Fruit fly (Drosophila melanogaster) whole organism, embryonic: ENCODE data around the gene CG10589.

Experiments used
- Abd-B ChIP-seq: fragments of 200-800 bp; sonication (Bioruptor generic); optimal IDR thresholded peaks from 2 replicates; lab custom pipeline; 2018; ENCODE audit warnings: missing biosample characterization, mild to moderate bottlenecking, missing genetic modification characterization, moderate library complexity
- CG1024 ChIP-seq: fragments of 200-800 bp; sonication (Bioruptor generic); IDR thresholded peaks from 2 replicates; pipeline ENCODE4 v1.3.6; 2022; ENCODE audit warnings: missing biosample characterization, missing genetic modification characterization
- CG10462 ChIP-seq: fragments of 200-800 bp; sonication (Bioruptor generic); optimal IDR thresholded peaks from 2 replicates; lab custom pipeline; 2016; ENCODE audit warnings: missing biosample characterization, missing genetic modification characterization
- CG11085 ChIP-seq: fragments of 200-800 bp; sonication (Bioruptor generic); IDR thresholded peaks from 2 replicates; pipeline ENCODE4 v1.3.6; 2022; ENCODE audit warnings: missing biosample characterization, missing genetic modification characterization
- CG12744 ChIP-seq: fragments of 200-800 bp; sonication (Bioruptor generic); optimal IDR thresholded peaks from 2 replicates; lab custom pipeline; 2016; ENCODE audit warnings: missing biosample characterization, missing genetic modification characterization
- CG14014 ChIP-seq: fragments of 200-800 bp; sonication (Bioruptor generic); IDR thresholded peaks from 2 replicates; pipeline ENCODE4 v1.3.6; 2022; ENCODE audit warnings: missing biosample characterization, missing genetic modification characterization
- CG15269 ChIP-seq: fragments of 200-800 bp; sonication (Bioruptor generic); optimal IDR thresholded peaks from 2 replicates; lab custom pipeline; 2018; ENCODE audit warnings: missing biosample characterization, mild to moderate bottlenecking, missing genetic modification characterization, moderate library complexity
- CG1603 ChIP-seq: fragments of 200-800 bp; sonication (Bioruptor generic); optimal IDR thresholded peaks from 2 replicates; lab custom pipeline; 2019; ENCODE audit warnings: missing biosample characterization, mild to moderate bottlenecking, missing genetic modification characterization, moderate library complexity
- CG32772 ChIP-seq: fragments of 200-800 bp; sonication (Bioruptor generic); IDR thresholded peaks from 2 replicates; pipeline ENCODE4 v1.3.6; 2022; ENCODE audit warnings: missing biosample characterization, missing genetic modification characterization
- CG33557 ChIP-seq: fragments of 200-800 bp; sonication (Bioruptor generic); optimal IDR thresholded peaks from 2 replicates; lab custom pipeline; 2019; ENCODE audit warnings: missing biosample characterization, mild to moderate bottlenecking, missing genetic modification characterization, moderate library complexity
- CG34376 ChIP-seq: fragments of 200-800 bp; sonication (Bioruptor generic); optimal IDR thresholded peaks from 2 replicates; lab custom pipeline; 2018; ENCODE audit warnings: missing biosample characterization, mild to moderate bottlenecking, missing genetic modification characterization
- CG3838 ChIP-seq: fragments of 200-800 bp; sonication (Bioruptor generic); optimal IDR thresholded peaks from 3 replicates; lab custom pipeline; 2016; ENCODE audit warnings: missing biosample characterization, missing genetic modification characterization
- CG4424 ChIP-seq: fragments of 200-800 bp; sonication (Bioruptor generic); optimal IDR thresholded peaks from 3 replicates; lab custom pipeline; 2016; ENCODE audit warnings: missing biosample characterization, missing genetic modification characterization
- CG5180 ChIP-seq: fragments of 200-800 bp; sonication (Bioruptor generic); optimal IDR thresholded peaks from 3 replicates; lab custom pipeline; 2017; ENCODE audit warnings: missing biosample characterization, missing genetic modification characterization, mild to moderate bottlenecking, moderate library complexity, missing genetic modification reagents
- CG5245 ChIP-seq: fragments of 200-800 bp; sonication (Bioruptor generic); optimal IDR thresholded peaks from 3 replicates; lab custom pipeline; 2016; ENCODE audit warnings: missing biosample characterization, missing genetic modification characterization
- CG6765 ChIP-seq: fragments of 200-800 bp; sonication (Bioruptor generic); optimal IDR thresholded peaks from 3 replicates; lab custom pipeline; 2017; ENCODE audit warnings: missing biosample characterization, mild to moderate bottlenecking, missing genetic modification characterization
- CG6791 ChIP-seq: fragments of 200-800 bp; sonication (Bioruptor generic); IDR thresholded peaks from 3 replicates; pipeline ENCODE4 v1.3.6; 2022; ENCODE audit warnings: missing biosample characterization, missing genetic modification characterization; ENCODE audit not compliant: partially characterized antibody
- CG6813 ChIP-seq: fragments of 200-800 bp; sonication (Bioruptor generic); optimal IDR thresholded peaks from 2 replicates; lab custom pipeline; 2017; ENCODE audit warnings: missing biosample characterization, missing genetic modification characterization, mild to moderate bottlenecking, moderate library complexity, missing genetic modification reagents
- CG7556 ChIP-seq: fragments of 200-800 bp; sonication (Bioruptor generic); optimal IDR thresholded peaks from 2 replicates; lab custom pipeline; 2017; ENCODE audit warnings: missing biosample characterization, mild to moderate bottlenecking, missing genetic modification characterization
- CG7786 ChIP-seq: fragments of 200-800 bp; sonication (Bioruptor generic); optimal IDR thresholded peaks from 2 replicates; lab custom pipeline; 2016; ENCODE audit warnings: missing biosample characterization, missing genetic modification characterization
- CG8478 ChIP-seq: fragments of >200 bp; optimal IDR thresholded peaks from 2 replicates; lab custom pipeline; 2018
- CG9609 ChIP-seq: fragments of 200-800 bp; sonication (Bioruptor generic); optimal IDR thresholded peaks from 3 replicates; lab custom pipeline; 2016; ENCODE audit warnings: missing biosample characterization, missing genetic modification characterization
- CG9932 ChIP-seq: fragments of 200-800 bp; sonication (Bioruptor generic); IDR thresholded peaks from 2 replicates; pipeline ENCODE4 v1.3.6; 2022; ENCODE audit warnings: missing biosample characterization, missing genetic modification characterization
- ERR ChIP-seq: fragments of 200-800 bp; sonication (Bioruptor generic); optimal IDR thresholded peaks from 2 replicates; lab custom pipeline; 2016; ENCODE audit warnings: missing biosample characterization, missing genetic modification characterization
- Kr ChIP-seq: fragments of 200-800 bp; sonication (Bioruptor generic); optimal IDR thresholded peaks from 2 replicates; lab custom pipeline; 2017; ENCODE audit warnings: missing biosample characterization, mild to moderate bottlenecking, missing genetic modification characterization
- MESR4 ChIP-seq: fragments of 200-800 bp; sonication (Bioruptor generic); optimal IDR thresholded peaks from 2 replicates; lab custom pipeline; 2018; ENCODE audit warnings: missing biosample characterization, mild to moderate bottlenecking, missing genetic modification characterization, moderate library complexity
- Nf-YA ChIP-seq: fragments of 200-800 bp; sonication (Bioruptor generic); IDR thresholded peaks from 2 replicates; pipeline ENCODE4 v1.3.6; 2022; ENCODE audit warnings: missing biosample characterization, missing genetic modification characterization
- Xbp1 ChIP-seq: fragments of 200-800 bp; sonication (Bioruptor generic); optimal IDR thresholded peaks from 3 replicates; lab custom pipeline; 2016; ENCODE audit warnings: missing biosample characterization, mild to moderate bottlenecking, missing genetic modification characterization
- az2 ChIP-seq: fragments of 200-800 bp; sonication (Bioruptor generic); optimal IDR thresholded peaks from 3 replicates; lab custom pipeline; 2016; ENCODE audit warnings: missing biosample characterization, missing genetic modification characterization
- bsh ChIP-seq, 2 experiments: fragments of 200-800 bp; sonication (Bioruptor generic); optimal IDR thresholded peaks; 2 replicates each; lab custom pipeline; 2017 to 2018; ENCODE audit warnings: mild to moderate bottlenecking in 2 of 2, missing biosample characterization in 2 of 2, missing genetic modification characterization in 2 of 2, moderate library complexity in 1 of 2
- chn ChIP-seq: fragments of 200-800 bp; sonication (Bioruptor generic); optimal IDR thresholded peaks from 2 replicates; lab custom pipeline; 2016; ENCODE audit warnings: missing biosample characterization, missing genetic modification characterization
- dati ChIP-seq: fragments of 200-800 bp; sonication (Bioruptor generic); IDR thresholded peaks from 2 replicates; pipeline ENCODE4 v1.3.6; 2022; ENCODE audit warnings: missing biosample characterization, missing genetic modification characterization
- fd3F ChIP-seq: fragments of 200-800 bp; sonication (Bioruptor generic); optimal IDR thresholded peaks from 2 replicates; lab custom pipeline; 2018; ENCODE audit warnings: missing biosample characterization, mild to moderate bottlenecking, missing genetic modification characterization, moderate library complexity
- gcm2 ChIP-seq: fragments of 200-800 bp; sonication (Bioruptor generic); optimal IDR thresholded peaks from 2 replicates; lab custom pipeline; 2016; ENCODE audit warnings: missing biosample characterization, missing genetic modification characterization
- hb ChIP-seq: fragments of 200-800 bp; sonication (Bioruptor generic); IDR thresholded peaks from 3 replicates; pipeline ENCODE4 v1.3.6; 2022; ENCODE audit warnings: missing biosample characterization, missing genetic modification characterization; ENCODE audit not compliant: partially characterized antibody
- hkb ChIP-seq, 2 experiments: fragments of 200-800 bp in 1 of 2; fragments of >200 bp in 1 of 2; sonication (Bioruptor generic) in 1 of 2; IDR thresholded peaks in 1 of 2; optimal IDR thresholded peaks in 1 of 2; 2 replicates each; pipeline versions ENCODE4 v1.3.6 to Lab custom; 2017 to 2022; ENCODE audit warnings: missing biosample characterization in 1 of 2, missing genetic modification characterization in 1 of 2
- hth ChIP-seq: fragments of >200 bp; optimal IDR thresholded peaks from 2 replicates; lab custom pipeline; 2017; ENCODE audit warnings: inconsistent platforms
- lmd ChIP-seq: fragments of 200-800 bp; sonication (Bioruptor generic); IDR thresholded peaks from 2 replicates; pipeline ENCODE4 v1.3.6; 2022; ENCODE audit warnings: missing biosample characterization, missing genetic modification characterization
- nau ChIP-seq: fragments of 200-800 bp; sonication (Bioruptor generic); optimal IDR thresholded peaks from 3 replicates; lab custom pipeline; 2017; ENCODE audit warnings: missing biosample characterization, mild to moderate bottlenecking, missing genetic modification characterization, missing genetic modification reagents
- nom ChIP-seq: fragments of 200-800 bp; sonication (Bioruptor generic); optimal IDR thresholded peaks from 2 replicates; lab custom pipeline; 2017; ENCODE audit warnings: missing biosample characterization, missing genetic modification characterization, mild to moderate bottlenecking, moderate library complexity, missing genetic modification reagents
- odd ChIP-seq: fragments of 200-800 bp; sonication (Bioruptor generic); optimal IDR thresholded peaks from 2 replicates; lab custom pipeline; 2017; ENCODE audit warnings: missing biosample characterization, mild to moderate bottlenecking, missing genetic modification characterization
- pzg ChIP-seq: fragments of 200-800 bp; sonication (Bioruptor generic); optimal IDR thresholded peaks from 3 replicates; lab custom pipeline; 2018; ENCODE audit warnings: missing biosample characterization, mild to moderate bottlenecking, missing genetic modification characterization, moderate library complexity
- rib ChIP-seq: fragments of 200-800 bp; sonication (Bioruptor generic); IDR thresholded peaks from 2 replicates; pipeline ENCODE4 v1.3.6; 2022; ENCODE audit warnings: missing biosample characterization, missing genetic modification characterization
- run ChIP-seq: fragments of 200-800 bp; sonication (Bioruptor generic); optimal IDR thresholded peaks from 3 replicates; lab custom pipeline; 2018; ENCODE audit warnings: missing biosample characterization, mild to moderate bottlenecking, missing genetic modification characterization
- sens ChIP-seq: fragments of 200-800 bp; sonication (Bioruptor generic); peaks from one replicate; lab custom pipeline; 2016; ENCODE audit warnings: missing biosample characterization, missing genetic modification characterization
- sisA ChIP-seq: fragments of 200-800 bp; sonication (Bioruptor generic); IDR thresholded peaks from 2 replicates; pipeline ENCODE4 v1.3.6; 2022; ENCODE audit warnings: missing biosample characterization, missing genetic modification characterization
- slbo ChIP-seq: fragments of 200-800 bp; sonication (Bioruptor generic); IDR thresholded peaks from 2 replicates; pipeline ENCODE4 v1.3.6; 2022; ENCODE audit warnings: missing biosample characterization, missing genetic modification characterization
- sna ChIP-seq: fragments of 200-800 bp; sonication (Bioruptor generic); IDR thresholded peaks from 2 replicates; pipeline ENCODE4 v1.3.6; 2022; ENCODE audit warnings: missing biosample characterization, missing genetic modification characterization; ENCODE audit not compliant: partially characterized antibody
- tin ChIP-seq: fragments of 200-800 bp; sonication (Bioruptor generic); optimal IDR thresholded peaks from 3 replicates; lab custom pipeline; 2016; ENCODE audit warnings: missing biosample characterization, missing genetic modification characterization
- trem ChIP-seq: fragments of 200-800 bp; optimal IDR thresholded peaks from 3 replicates; lab custom pipeline; 2019; ENCODE audit warnings: missing biosample characterization, mild to moderate bottlenecking, missing genetic modification characterization, moderate library complexity

Gene CG10589

dm6 chr3L:20930059-20930785 is 2.6 kb downstream of the CG10589 start (continued):
- peak; percentile 9 for TF ChIP-seq run (tag; lab: Kevin White, UChicago)
- no peak for TF ChIP-seq slbo (GFP tag; lab: Robert Waterston, UW)
- no peak for TF ChIP-seq hb (GFP tag; lab: Robert Waterston, UW)
- TF ChIP-seq CG33557 = peak; percentile 4
- peak; percentile 50 for TF ChIP-seq az2 (GFP tag; lab: Kevin White, UChicago)
- TF ChIP-seq gcm2 (GFP tag; lab: Kevin White, UChicago) = no peak
- no peak for TF ChIP-seq CG5245 (GFP tag; lab: Kevin White, UChicago)
- TF ChIP-seq chn = no peak
- TF ChIP-seq CG32772 (GFP tag; lab: Robert Waterston, UW) = no peak
- no peak for TF ChIP-seq hkb (optimal IDR thresholded peaks at IDR 0.05; lab: Kevin White, UChicago)
- TF ChIP-seq hkb (GFP tag; IDR thresholded peaks at IDR 0.05; lab: Robert Waterston, UW) = no peak
- TF ChIP-seq CG3838 = no peak
- TF ChIP-seq dati (GFP tag; lab: Robert Waterston, UW) = no peak
- no peak for TF ChIP-seq lmd (GFP tag; lab: Robert Waterston, UW)
- no peak for TF ChIP-seq odd (GFP tag; lab: Kevin White, UChicago)
- peak; percentile 14 for TF ChIP-seq Xbp1
- TF ChIP-seq CG9609 (GFP tag; lab: Kevin White, UChicago) = no peak
- no peak for TF ChIP-seq CG11085 (GFP tag; lab: Robert Waterston, UW)
- peak; percentile 26 for TF ChIP-seq nom (GFP tag; lab: Kevin White, UChicago)
- TF ChIP-seq CG4424 (GFP tag; lab: Kevin White, UChicago) = peak; percentile 39
- TF ChIP-seq CG34376 (GFP tag; lab: Kevin White, UChicago) = no peak
- TF ChIP-seq Nf-YA (GFP tag; lab: Robert Waterston, UW) = no peak
- TF ChIP-seq CG6791 (GFP tag; lab: Robert Waterston, UW) = no peak
- no peak for TF ChIP-seq fd3F (GFP tag; lab: Kevin White, UChicago)
- TF ChIP-seq CG14014 = no peak
- TF ChIP-seq CG10462 (GFP tag; lab: Kevin White, UChicago) = no peak
- no peak for TF ChIP-seq CG1603
- TF ChIP-seq sna (GFP tag; lab: Robert Waterston, UW) = no peak
- TF ChIP-seq nau (GFP tag; lab: Kevin White, UChicago) = no peak
- no peak for TF ChIP-seq rib (GFP tag; lab: Robert Waterston, UW)
- no peak for TF ChIP-seq ERR (GFP tag; lab: Kevin White, UChicago)
- TF ChIP-seq bsh (GFP tag; optimal IDR thresholded peaks at IDR 0.05; lab: Kevin White, UChicago) = peak; percentile 36 to 79
- TF ChIP-seq CG7786 (GFP tag; lab: Kevin White, UChicago) = no peak
- no peak for TF ChIP-seq CG8478 (lab: Kevin White, UChicago)
- TF ChIP-seq pzg = no peak
- TF ChIP-seq MESR4 = no peak
- no peak for TF ChIP-seq hth (lab: Kevin White, UChicago)
- no peak for TF ChIP-seq Kr (GFP tag; lab: Kevin White, UChicago)
- peak; percentile 12 for TF ChIP-seq CG15269 (tag; lab: Kevin White, UChicago)
- TF ChIP-seq CG12744 (GFP tag; lab: Kevin White, UChicago) = no peak
- peak; percentile 83 for TF ChIP-seq sens
- peak; percentile 48 for TF ChIP-seq Abd-B
- TF ChIP-seq CG6813 = no peak
- no peak for TF ChIP-seq sisA (GFP tag; lab: Robert Waterston, UW)
- no peak for TF ChIP-seq CG9932 (GFP tag; lab: Robert Waterston, UW)
- TF ChIP-seq tin (GFP tag; lab: Kevin White, UChicago) = peak; percentile 19
- TF ChIP-seq CG5180 = no peak
- TF ChIP-seq CG7556 (GFP tag; lab: Kevin White, UChicago) = peak; percentile 45
- TF ChIP-seq CG6765 (GFP tag; lab: Kevin White, UChicago) = no peak
- no peak for TF ChIP-seq CG1024
- peak; percentile 59 for TF ChIP-seq trem (tag; lab: Kevin White, UChicago)
